Worm (Caenorhabditis elegans): ENCODE measurements around the gene F38B6.6.
A peak's percentile ranks its signal among the peaks of the same experiment; 100 is the strongest.

ce11 chrX:6736358-6736991, 46.6 kb upstream of the F38B6.6 start:
- TF ChIP-seq sox-4 (tag; optimal IDR thresholded peaks at IDR 0.05) (no peak), eyg-1 (tag; optimal IDR thresholded peaks at IDR 0.05) (no peak), F13H6.1 (tag; optimal IDR thresholded peaks at IDR 0.05) (no peak), unc-42 (tag; optimal IDR thresholded peaks at IDR 0.05) (peak; percentile 63), syd-9 (tag; optimal IDR thresholded peaks at IDR 0.05) (no peak), nhr-11 (tag; optimal IDR thresholded peaks at IDR 0.05) (no peak), pha-4 (tag; optimal IDR thresholded peaks at IDR 0.05) (no peak), che-1 (tag; optimal IDR thresholded peaks at IDR 0.05) (no peak), hlh-30 (tag; optimal IDR thresholded peaks at IDR 0.05; ENCODE audit: insufficient read depth) (no peak), fkh-10 (GFP tag; optimal IDR thresholded peaks at IDR 0.05) (no peak), unc-55 (GFP tag; optimal IDR thresholded peaks at IDR 0.05) (no peak), hlh-13 (GFP tag; optimal IDR thresholded peaks at IDR 0.05) (no peak)

Data from whole organism, late embryonic.